Fruit fly (Drosophila melanogaster): Measurements from ENCODE around the gene CG6216.

dm6 chr3L:11199320-11199719, 48.7 kb upstream of the CG6216 start, which contains the start of gene CG7607:
- TF ChIP-seq Lpt (GFP tag; optimal IDR thresholded peaks at IDR 0.05), result no peak
- TF ChIP-seq Smox (GFP tag; optimal IDR thresholded peaks at IDR 0.05), result no peak
- TF ChIP-seq cyc (GFP tag; optimal IDR thresholded peaks at IDR 0.05), result no peak
- TF ChIP-seq achi (GFP tag; optimal IDR thresholded peaks at IDR 0.05), result no peak
- TF ChIP-seq salr (GFP tag; optimal IDR thresholded peaks at IDR 0.05), result no peak
- no peak for TF ChIP-seq Hr39 (GFP tag; optimal IDR thresholded peaks at IDR 0.05)
- TF ChIP-seq OdsH (GFP tag; optimal IDR thresholded peaks at IDR 0.05), result no peak
- TF ChIP-seq CG10669 (GFP tag; optimal IDR thresholded peaks at IDR 0.05), result no peak

Data from whole organism, prepupa.